Fruit fly (Drosophila melanogaster) whole organism, wandering third instar larva: ENCODE data around the gene PGRP-LC.

ENCODE experiments used
- Dfd ChIP-seq: fragments of >200 bp; optimal IDR thresholded peaks from 2 replicates; lab custom pipeline; 2017; ENCODE audit warnings: missing biosample characterization, missing genetic modification characterization
- Hr78 ChIP-seq: fragments of >200 bp; optimal IDR thresholded peaks from 2 replicates; lab custom pipeline; 2017; ENCODE audit warnings: missing biosample characterization, missing genetic modification characterization
- ey ChIP-seq: fragments of 200-800 bp; sonication (Bioruptor generic); optimal IDR thresholded peaks from 2 replicates; lab custom pipeline; 2016; ENCODE audit warnings: missing biosample characterization, missing genetic modification characterization

DNA sequence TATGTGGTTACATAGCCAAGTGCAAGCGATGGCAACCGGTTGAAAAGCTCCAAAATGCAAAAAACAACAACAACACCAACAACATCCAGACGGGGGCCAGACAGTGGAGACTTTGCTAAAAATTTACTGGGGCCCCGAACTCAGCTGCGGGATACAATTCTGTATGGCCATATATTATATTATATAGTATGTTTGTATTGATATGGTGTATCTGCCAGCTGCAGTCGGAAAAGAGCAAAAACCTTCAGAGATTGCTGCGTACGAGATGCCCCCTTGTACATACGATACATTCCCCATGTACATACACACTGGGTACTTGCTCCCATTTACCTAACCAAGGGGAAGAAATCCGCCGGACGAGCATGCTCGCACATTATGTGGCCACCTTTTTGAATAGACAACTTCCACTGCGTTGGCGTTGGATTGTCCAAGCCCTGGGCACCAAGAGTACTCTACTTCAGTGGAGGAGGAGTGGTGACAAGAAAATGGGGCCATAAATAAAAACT, 41.8 kb downstream of the PGRP-LC start:
- TF ChIP-seq ey (GFP tag; lab: Kevin White, UChicago) (no peak), Dfd (GFP tag; lab: Kevin White, UChicago) (no peak), Hr78 (GFP tag; lab: Kevin White, UChicago) (no peak)
